Worm (Caenorhabditis elegans): ENCODE measurements around the gene slc-17.1.

DNA sequence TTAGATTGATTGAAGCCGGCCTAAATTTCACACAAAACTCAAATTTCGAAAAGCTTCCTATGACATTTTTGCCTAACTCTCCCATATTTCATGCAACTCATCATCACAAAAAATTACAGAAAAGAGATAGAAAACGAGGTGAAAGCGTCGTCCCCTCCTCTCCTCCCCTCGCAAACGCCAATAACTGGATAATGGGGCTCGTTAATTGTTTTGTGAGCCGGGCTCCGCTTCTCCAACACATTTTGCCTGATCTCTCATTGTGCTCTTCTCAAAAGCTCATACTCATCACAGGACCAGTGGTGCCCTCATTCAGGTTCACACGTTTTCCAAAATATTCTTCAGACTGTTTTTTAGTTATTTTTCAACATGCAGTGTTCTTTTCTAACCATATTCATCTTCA, 35.9 kb downstream of the slc-17.1 start, which contains the start of gene pbo-6:
- no peak for TF ChIP-seq nfya-1 (tag; optimal IDR thresholded peaks at IDR 0.05)
- TF ChIP-seq npax-4 (tag; optimal IDR thresholded peaks at IDR 0.05) = no peak
- TF ChIP-seq fkh-10 (GFP tag; optimal IDR thresholded peaks at IDR 0.05) = no peak
- TF ChIP-seq unc-86 (tag; optimal IDR thresholded peaks at IDR 0.05) = no peak
- TF ChIP-seq ceh-6 (GFP tag; optimal IDR thresholded peaks at IDR 0.05) = no peak
- no peak for TF ChIP-seq K02D7.2 (tag; optimal IDR thresholded peaks at IDR 0.05)
